Fruit fly (Drosophila melanogaster): ENCODE measurements around the gene Cpr78Cc.

dm6 chr3L:21301737-21302487, 1.5 kb downstream of the Cpr78Cc start:
- TF ChIP-seq bab1 (GFP tag; optimal IDR thresholded peaks at IDR 0.05) (no peak), Mnt (GFP tag; optimal IDR thresholded peaks at IDR 0.05) (no peak), Hr96 (GFP tag; optimal IDR thresholded peaks at IDR 0.05) (no peak)

All from whole organism, adult.